Fruit fly (Drosophila melanogaster) whole organism, pupa: ENCODE data around the gene MCTS1.

Experiments used
- Pif1A ChIP-seq: fragments of 200-800 bp; sonication (Bioruptor generic); optimal IDR thresholded peaks from 3 replicates; lab custom pipeline; 2016; ENCODE audit warnings: missing biosample characterization, missing genetic modification characterization
- fd96Ca ChIP-seq: fragments of 200-800 bp; sonication (Bioruptor generic); IDR thresholded peaks from 3 replicates; pipeline ENCODE4 v1.3.6; 2022; ENCODE audit warnings: missing biosample characterization, missing genetic modification characterization

DNA sequence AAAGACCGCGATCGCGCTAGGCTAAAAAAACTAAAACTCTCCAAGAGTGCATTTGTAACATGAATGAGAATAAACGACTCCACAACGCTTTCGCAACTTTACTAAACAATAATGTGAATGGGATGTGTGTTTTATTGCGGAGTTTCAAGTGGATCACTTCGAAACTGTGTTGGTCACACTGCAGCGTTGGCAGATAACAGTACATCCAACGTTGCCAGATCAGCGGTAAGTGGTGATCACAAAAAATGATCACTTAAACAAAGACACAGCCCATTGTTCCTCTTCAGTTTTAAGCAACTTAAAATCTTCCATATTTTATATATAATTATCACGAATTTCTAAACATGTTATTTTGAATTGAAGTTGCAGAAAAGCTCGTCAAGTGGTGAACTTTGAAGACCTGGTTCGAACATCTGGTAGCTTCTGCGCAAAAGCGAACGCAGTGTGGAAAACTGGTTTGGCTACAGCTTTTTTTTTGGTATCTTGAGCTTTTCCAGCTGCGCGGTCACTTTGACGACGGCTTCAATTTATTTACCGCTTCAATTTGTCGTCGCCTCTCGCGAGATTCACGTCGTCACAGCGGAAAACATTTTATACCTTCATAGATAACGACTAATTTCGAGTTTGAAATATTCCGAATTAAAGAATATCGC lies 12.7 kb downstream of the MCTS1 start, which contains the start of gene CG5921:
- TF ChIP-seq Pif1A (GFP tag; lab: Kevin White, UChicago) (no peak), fd96Ca (no peak)
